Fruit fly (Drosophila melanogaster) whole organism, embryonic: ENCODE data around the gene CG3032.

ENCODE experiments used
- Atf-2 ChIP-seq: fragments of 200-800 bp; sonication (Bioruptor generic); optimal IDR thresholded peaks from 2 replicates; lab custom pipeline; 2016; ENCODE audit warnings: missing biosample characterization, missing genetic modification characterization
- B-H2 ChIP-seq: fragments of 200-800 bp; sonication (Bioruptor generic); optimal IDR thresholded peaks from 2 replicates; lab custom pipeline; 2018; ENCODE audit warnings: missing biosample characterization, mild to moderate bottlenecking, missing genetic modification characterization
- BtbVII ChIP-seq: fragments of 200-800 bp; sonication (Bioruptor generic); optimal IDR thresholded peaks from 3 replicates; lab custom pipeline; 2017; ENCODE audit warnings: missing biosample characterization, mild to moderate bottlenecking, missing genetic modification characterization
- CG10321 ChIP-seq: fragments of 200-800 bp; sonication (Bioruptor generic); IDR thresholded peaks from 2 replicates; pipeline ENCODE4 v1.3.6; 2022; ENCODE audit warnings: missing biosample characterization, missing genetic modification characterization
- CG10565 ChIP-seq: fragments of 200-800 bp; sonication (Bioruptor generic); optimal IDR thresholded peaks from 3 replicates; lab custom pipeline; 2016; ENCODE audit warnings: missing biosample characterization, mild to moderate bottlenecking, missing genetic modification characterization
- CG10654 ChIP-seq: fragments of 200-800 bp; sonication (Bioruptor generic); optimal IDR thresholded peaks from 2 replicates; lab custom pipeline; 2016; ENCODE audit warnings: missing biosample characterization, missing genetic modification characterization
- CG10959 ChIP-seq: fragments of 200-800 bp; sonication (Bioruptor generic); IDR thresholded peaks from 2 replicates; pipeline ENCODE4 v1.3.6; 2022; ENCODE audit warnings: missing biosample characterization, missing genetic modification characterization
- CG11247 ChIP-seq: fragments of 200-800 bp; sonication (Bioruptor generic); IDR thresholded peaks from 2 replicates; pipeline ENCODE4 v1.3.6; 2022; ENCODE audit warnings: missing biosample characterization, missing genetic modification characterization
- CG11504 ChIP-seq: fragments of 200-800 bp; sonication (Bioruptor generic); optimal IDR thresholded peaks from 3 replicates; lab custom pipeline; 2019; ENCODE audit warnings: missing biosample characterization, mild to moderate bottlenecking, missing genetic modification characterization, moderate library complexity
- CG11560 ChIP-seq: fragments of 200-800 bp; sonication (Bioruptor generic); IDR thresholded peaks from 3 replicates; pipeline ENCODE4 v1.3.6; 2022; ENCODE audit warnings: missing biosample characterization, missing genetic modification characterization
- CG12071 ChIP-seq: fragments of 200-800 bp; sonication (Bioruptor generic); optimal IDR thresholded peaks from 3 replicates; lab custom pipeline; 2018; ENCODE audit warnings: missing biosample characterization, mild to moderate bottlenecking, missing genetic modification characterization
- CG14014 ChIP-seq: fragments of 200-800 bp; sonication (Bioruptor generic); IDR thresholded peaks from 2 replicates; pipeline ENCODE4 v1.3.6; 2022; ENCODE audit warnings: missing biosample characterization, missing genetic modification characterization
- CG16815 ChIP-seq: fragments of 200-800 bp; sonication (Bioruptor generic); optimal IDR thresholded peaks from 3 replicates; lab custom pipeline; 2017; ENCODE audit warnings: missing biosample characterization, mild to moderate bottlenecking, missing genetic modification characterization
- CG3065 ChIP-seq: fragments of 200-800 bp; sonication (Bioruptor generic); optimal IDR thresholded peaks from 2 replicates; lab custom pipeline; 2016; ENCODE audit warnings: missing biosample characterization, missing genetic modification characterization
- CG32532 ChIP-seq: fragments of 200-800 bp; sonication (Bioruptor generic); IDR thresholded peaks from 2 replicates; pipeline ENCODE4 v1.3.6; 2022; ENCODE audit warnings: missing biosample characterization, missing genetic modification characterization
- CG3407 ChIP-seq: fragments of 200-800 bp; sonication (Bioruptor generic); optimal IDR thresholded peaks from 2 replicates; lab custom pipeline; 2018; ENCODE audit warnings: missing biosample characterization, mild to moderate bottlenecking, missing genetic modification characterization
- CG3847 ChIP-seq: fragments of 200-800 bp; sonication (Bioruptor generic); IDR thresholded peaks from 2 replicates; pipeline ENCODE4 v1.3.6; 2022; ENCODE audit warnings: missing biosample characterization, missing genetic modification characterization
- CG42726 ChIP-seq: fragments of 200-800 bp; sonication (Bioruptor generic); IDR thresholded peaks from 2 replicates; pipeline ENCODE4 v1.3.6; 2022; ENCODE audit warnings: missing biosample characterization, missing genetic modification characterization; ENCODE audit not compliant: partially characterized antibody
- CG4404 ChIP-seq: fragments of 200-800 bp; sonication (Bioruptor generic); IDR thresholded peaks from 2 replicates; pipeline ENCODE4 v1.3.6; 2022; ENCODE audit warnings: missing biosample characterization, missing genetic modification characterization
- CG4707 ChIP-seq: fragments of 200-800 bp; sonication (Bioruptor generic); optimal IDR thresholded peaks from 2 replicates; lab custom pipeline; 2018; ENCODE audit warnings: missing biosample characterization, mild to moderate bottlenecking, missing genetic modification characterization, moderate library complexity
- CG5245 ChIP-seq: fragments of 200-800 bp; sonication (Bioruptor generic); optimal IDR thresholded peaks from 3 replicates; lab custom pipeline; 2016; ENCODE audit warnings: missing biosample characterization, missing genetic modification characterization
- CkIIα-i1 ChIP-seq: fragments of 200-800 bp; sonication (Bioruptor generic); IDR thresholded peaks from 2 replicates; pipeline ENCODE4 v1.3.6; 2022; ENCODE audit warnings: missing biosample characterization, missing genetic modification characterization
- Dek ChIP-seq: fragments of 200-800 bp; sonication (Bioruptor generic); optimal IDR thresholded peaks from 3 replicates; lab custom pipeline; 2019; ENCODE audit warnings: missing biosample characterization, mild to moderate bottlenecking, missing genetic modification characterization, moderate library complexity
- Dp ChIP-seq: fragments of 200-800 bp; sonication (Bioruptor generic); optimal IDR thresholded peaks from 2 replicates; lab custom pipeline; 2018; ENCODE audit warnings: missing biosample characterization, mild to moderate bottlenecking, missing genetic modification characterization, moderate library complexity
- Hmx ChIP-seq: fragments of 200-800 bp; sonication (Bioruptor generic); optimal IDR thresholded peaks from 2 replicates; lab custom pipeline; 2016; ENCODE audit warnings: missing biosample characterization, missing genetic modification characterization
- Hr3 ChIP-seq: fragments of 200-800 bp; sonication (Bioruptor generic); optimal IDR thresholded peaks from 3 replicates; lab custom pipeline; 2016; ENCODE audit warnings: missing biosample characterization, missing genetic modification characterization
- Hr51 ChIP-seq, 2 experiments: fragments of 200-800 bp; sonication (Bioruptor generic); optimal IDR thresholded peaks; 2 replicates in 1 of 2; 3 replicates in 1 of 2; lab custom pipeline; 2016 to 2018; ENCODE audit warnings: missing biosample characterization in 2 of 2, missing genetic modification characterization in 2 of 2, mild to moderate bottlenecking in 1 of 2, moderate library complexity in 1 of 2
- MTF-1 ChIP-seq: fragments of 200-800 bp; sonication (Bioruptor generic); optimal IDR thresholded peaks from 2 replicates; lab custom pipeline; 2018; ENCODE audit warnings: missing biosample characterization, mild to moderate bottlenecking, missing genetic modification characterization, borderline replicate concordance
- Mad ChIP-seq: fragments of 200-800 bp; sonication (Bioruptor generic); optimal IDR thresholded peaks from 2 replicates; lab custom pipeline; 2016; ENCODE audit warnings: missing biosample characterization, missing genetic modification characterization
- NK7.1 ChIP-seq: fragments of 200-800 bp; sonication (Bioruptor generic); optimal IDR thresholded peaks from 3 replicates; lab custom pipeline; 2016; ENCODE audit warnings: missing biosample characterization, missing genetic modification characterization
- Poxn ChIP-seq: fragments of 200-800 bp; sonication (Bioruptor generic); IDR thresholded peaks from 2 replicates; pipeline ENCODE4 v1.3.6; 2022; ENCODE audit warnings: missing biosample characterization, missing genetic modification characterization
- Rx ChIP-seq: fragments of 200-800 bp; sonication (Bioruptor generic); IDR thresholded peaks from 2 replicates; pipeline ENCODE4 v1.3.6; 2022; ENCODE audit warnings: missing biosample characterization, missing genetic modification characterization
- Sox100B ChIP-seq: fragments of 200-800 bp; sonication (Bioruptor generic); optimal IDR thresholded peaks from 3 replicates; lab custom pipeline; 2018; ENCODE audit warnings: missing biosample characterization, mild to moderate bottlenecking, missing genetic modification characterization
- Stat92E ChIP-seq, 3 experiments: fragments of >200 bp in 2 of 3; fragments of 200-800 bp in 1 of 3; sonication (Bioruptor generic) in 1 of 3; optimal IDR thresholded peaks; 2 replicates each; lab custom pipeline; 2017 to 2019; ENCODE audit warnings: missing biosample characterization in 3 of 3, missing genetic modification characterization in 3 of 3, mild to moderate bottlenecking in 1 of 3, moderate library complexity in 1 of 3
- Usf ChIP-seq: fragments of 200-800 bp; sonication (Bioruptor generic); optimal IDR thresholded peaks from 2 replicates; lab custom pipeline; 2017; ENCODE audit warnings: missing genotype, missing biosample characterization, missing genetic modification characterization
- amos ChIP-seq: fragments of 200-800 bp; sonication (Bioruptor generic); IDR thresholded peaks from 2 replicates; pipeline ENCODE4 v1.3.6; 2022; ENCODE audit warnings: missing biosample characterization, missing genetic modification characterization; ENCODE audit not compliant: partially characterized antibody
- ase ChIP-seq: fragments of 200-800 bp; sonication (Bioruptor generic); IDR thresholded peaks from 3 replicates; pipeline ENCODE4 v1.3.6; 2022; ENCODE audit warnings: missing biosample characterization, missing genetic modification characterization
- bbx ChIP-seq: fragments of 200-800 bp; sonication (Bioruptor generic); IDR thresholded peaks from 2 replicates; pipeline ENCODE4 v1.3.6; 2022; ENCODE audit warnings: missing biosample characterization, missing genetic modification characterization; ENCODE audit not compliant: partially characterized antibody
- bowl ChIP-seq: fragments of 200-800 bp; sonication (Bioruptor generic); IDR thresholded peaks from 2 replicates; pipeline ENCODE4 v1.3.6; 2022; ENCODE audit warnings: missing biosample characterization, missing genetic modification characterization
- btn ChIP-seq: fragments of 200-800 bp; sonication (Bioruptor generic); optimal IDR thresholded peaks from 2 replicates; lab custom pipeline; 2016; ENCODE audit warnings: missing biosample characterization, missing genetic modification characterization
- ci ChIP-seq: fragments of 200-800 bp; sonication (Bioruptor generic); IDR thresholded peaks from 3 replicates; pipeline ENCODE4 v1.3.6; 2022; ENCODE audit warnings: missing biosample characterization, missing genetic modification characterization
- gem ChIP-seq: fragments of 200-800 bp; sonication (Bioruptor generic); optimal IDR thresholded peaks from 2 replicates; lab custom pipeline; 2019; ENCODE audit warnings: missing biosample characterization, mild to moderate bottlenecking, missing genetic modification characterization, moderate library complexity
- insv ChIP-seq, 2 experiments: fragments of 200-800 bp; sonication (Bioruptor generic); optimal IDR thresholded peaks; 3 replicates each; lab custom pipeline; 2016 to 2018; ENCODE audit warnings: missing biosample characterization in 2 of 2, missing genetic modification characterization in 2 of 2
- peb ChIP-seq: fragments of 200-800 bp; sonication (Bioruptor generic); IDR thresholded peaks from 2 replicates; pipeline ENCODE4 v1.3.6; 2022; ENCODE audit warnings: missing biosample characterization, missing genetic modification characterization
- psq ChIP-seq: fragments of 200-800 bp; sonication (Bioruptor generic); optimal IDR thresholded peaks from 2 replicates; lab custom pipeline; 2017; ENCODE audit warnings: missing biosample characterization, missing genetic modification characterization
- pzg ChIP-seq: fragments of 200-800 bp; sonication (Bioruptor generic); optimal IDR thresholded peaks from 3 replicates; lab custom pipeline; 2018; ENCODE audit warnings: missing biosample characterization, mild to moderate bottlenecking, missing genetic modification characterization, moderate library complexity
- schlank ChIP-seq: fragments of 200-800 bp; sonication (Bioruptor generic); optimal IDR thresholded peaks from 2 replicates; lab custom pipeline; 2018; ENCODE audit warnings: missing biosample characterization, mild to moderate bottlenecking, missing genetic modification characterization
- toy ChIP-seq: fragments of 200-800 bp; sonication (Bioruptor generic); IDR thresholded peaks from 2 replicates; pipeline ENCODE4 v1.3.6; 2022; ENCODE audit warnings: missing biosample characterization, missing genetic modification characterization
- usp ChIP-seq: fragments of >200 bp; optimal IDR thresholded peaks from 2 replicates; lab custom pipeline; 2017; ENCODE audit warnings: missing biosample characterization, missing genetic modification characterization
- wdn ChIP-seq: fragments of 200-800 bp; sonication (Bioruptor generic); IDR thresholded peaks from 2 replicates; pipeline ENCODE4 v1.3.6; 2022; ENCODE audit warnings: missing biosample characterization, missing genetic modification characterization
- wek ChIP-seq: fragments of 200-800 bp; sonication (Bioruptor generic); optimal IDR thresholded peaks from 3 replicates; lab custom pipeline; 2018; ENCODE audit warnings: missing biosample characterization, mild to moderate bottlenecking, missing genetic modification characterization, moderate library complexity

CG3032 gene

dm6 chrX:6973340-6973739 is 40.3 kb downstream of the CG3032 start, which contains the start of gene CG3040 (continued):
- no peak for TF ChIP-seq CG42726
- TF ChIP-seq CG12071 (GFP tag; lab: Kevin White, UChicago), result no peak
- TF ChIP-seq bowl (GFP tag; lab: Robert Waterston, UW), result no peak
- TF ChIP-seq Dek (tag; lab: Kevin White, UChicago), result peak; percentile 54
- no peak for TF ChIP-seq Stat92E (GFP tag; optimal IDR thresholded peaks at IDR 0.05; lab: Kevin White, UChicago)
- no peak for TF ChIP-seq CG4707 (GFP tag; lab: Kevin White, UChicago)
- peak; percentile 53 for TF ChIP-seq gem (tag; lab: Kevin White, UChicago)
- no peak for TF ChIP-seq MTF-1 (GFP tag; lab: Kevin White, UChicago)
- no peak for TF ChIP-seq BtbVII (GFP tag; lab: Kevin White, UChicago)
- no peak for TF ChIP-seq CG4404 (GFP tag; lab: Robert Waterston, UW)
- TF ChIP-seq B-H2 (GFP tag; lab: Kevin White, UChicago), result peak; percentile 14
- TF ChIP-seq toy, result no peak
- TF ChIP-seq ase (GFP tag; lab: Robert Waterston, UW), result no peak
- no peak for TF ChIP-seq schlank (tag; lab: Kevin White, UChicago)
- no peak for TF ChIP-seq Hmx (GFP tag; lab: Kevin White, UChicago)
- TF ChIP-seq usp (GFP tag; lab: Kevin White, UChicago), result no peak
- peak; percentile 43 for TF ChIP-seq CG3847
- TF ChIP-seq CkIIα-i1 (GFP tag; lab: Robert Waterston, UW), result no peak
- TF ChIP-seq Sox100B, result no peak
- no peak for TF ChIP-seq bbx (GFP tag; lab: Robert Waterston, UW)
- peak; percentile 82 for TF ChIP-seq pzg (GFP tag; lab: Kevin White, UChicago)
- TF ChIP-seq btn (GFP tag; lab: Kevin White, UChicago), result no peak
- no peak for TF ChIP-seq Rx (GFP tag; lab: Robert Waterston, UW)
- no peak for TF ChIP-seq NK7.1 (GFP tag; lab: Kevin White, UChicago)
- peak; percentile 59; the same call in 2 of the 3 replicates for TF ChIP-seq ci
- TF ChIP-seq CG3407 (GFP tag; lab: Kevin White, UChicago), result no peak
- no peak for TF ChIP-seq Atf-2 (GFP tag; lab: Kevin White, UChicago)
- 0 out of 2 replicates have a peak, but pooled peaks have one; percentile 25 for TF ChIP-seq wdn
- TF ChIP-seq CG32532 (GFP tag; lab: Robert Waterston, UW), result peak; percentile 63
- TF ChIP-seq Hr3 (GFP tag; lab: Kevin White, UChicago), result peak; percentile 32
- TF ChIP-seq CG14014 (GFP tag; lab: Robert Waterston, UW), result 0 out of 2 replicates have a peak, but pooled peaks have one; percentile 19
- no peak for TF ChIP-seq Usf
- TF ChIP-seq peb (GFP tag; lab: Robert Waterston, UW), result no peak
- TF ChIP-seq CG10565 (GFP tag; lab: Kevin White, UChicago), result no peak
- no peak for TF ChIP-seq CG10321 (GFP tag; lab: Robert Waterston, UW)
- TF ChIP-seq Poxn (GFP tag; lab: Robert Waterston, UW), result no peak
- TF ChIP-seq CG10959 (GFP tag; lab: Robert Waterston, UW), result no peak
- peak; percentile 25 for TF ChIP-seq CG10654
- peak; percentile 48 for TF ChIP-seq CG11504 (tag; lab: Kevin White, UChicago)
- no peak for TF ChIP-seq psq (GFP tag; lab: Kevin White, UChicago)
- TF ChIP-seq amos (GFP tag; lab: Robert Waterston, UW), result 0 out of 2 replicates have a peak, but pooled peaks have one; percentile 21
- peak; percentile 11 for TF ChIP-seq Dp
- TF ChIP-seq CG11247 (GFP tag; lab: Robert Waterston, UW), result no peak
- peak; percentile 2 for TF ChIP-seq CG3065 (GFP tag; lab: Kevin White, UChicago)
- no peak for TF ChIP-seq CG5245 (GFP tag; lab: Kevin White, UChicago)
- no peak for TF ChIP-seq CG11560 (tag; lab: Robert Waterston, UW)
- no peak for TF ChIP-seq Mad
- TF ChIP-seq insv (GFP tag; optimal IDR thresholded peaks at IDR 0.05; lab: Kevin White, UChicago), result peak in 1 of 2 experiments; percentile 16
- no peak for TF ChIP-seq wek (GFP tag; lab: Kevin White, UChicago)
- no peak for TF ChIP-seq CG16815 (GFP tag; lab: Kevin White, UChicago)
- peak; percentile 2 to 39 for TF ChIP-seq Hr51 (GFP tag; optimal IDR thresholded peaks at IDR 0.05; lab: Kevin White, UChicago)
